Fruit fly (Drosophila melanogaster) whole organism, embryonic: ENCODE results near the gene CG42571.

Experiments
- Adf1 ChIP-seq: fragments of 200-800 bp; sonication (Bioruptor generic); IDR thresholded peaks from 2 replicates; pipeline ENCODE4 v1.3.6; 2022; ENCODE audit warnings: missing biosample characterization, missing genetic modification characterization
- CG10209 ChIP-seq: fragments of 200-800 bp; sonication (Bioruptor generic); optimal IDR thresholded peaks from 3 replicates; lab custom pipeline; 2017; ENCODE audit warnings: missing biosample characterization, mild to moderate bottlenecking, missing genetic modification characterization, missing genetic modification reagents
- CG11085 ChIP-seq: fragments of 200-800 bp; sonication (Bioruptor generic); IDR thresholded peaks from 2 replicates; pipeline ENCODE4 v1.3.6; 2022; ENCODE audit warnings: missing biosample characterization, missing genetic modification characterization
- CG1233 ChIP-seq: fragments of 200-800 bp; sonication (Bioruptor generic); optimal IDR thresholded peaks from 4 replicates; lab custom pipeline; 2018; ENCODE audit warnings: missing biosample characterization, mild to moderate bottlenecking, missing genetic modification characterization
- CG13424 ChIP-seq: fragments of 200-800 bp; sonication (Bioruptor generic); optimal IDR thresholded peaks from 2 replicates; lab custom pipeline; 2019; ENCODE audit warnings: missing biosample characterization, mild to moderate bottlenecking, missing genetic modification characterization, moderate library complexity
- CG14050 ChIP-seq: fragments of 200-800 bp; sonication (Bioruptor generic); IDR thresholded peaks from 3 replicates; pipeline ENCODE4 v1.3.6; 2022; ENCODE audit warnings: missing biosample characterization, missing genetic modification characterization
- CG14710 ChIP-seq: fragments of 200-800 bp; sonication (Bioruptor generic); optimal IDR thresholded peaks from 3 replicates; lab custom pipeline; 2019; ENCODE audit warnings: missing biosample characterization, mild to moderate bottlenecking, missing genetic modification characterization, moderate library complexity
- CG15011 ChIP-seq: fragments of 200-800 bp; sonication (Bioruptor generic); optimal IDR thresholded peaks from 3 replicates; lab custom pipeline; 2018; ENCODE audit warnings: missing biosample characterization, mild to moderate bottlenecking, missing genetic modification characterization
- CG17385 ChIP-seq: fragments of 200-800 bp; sonication (Bioruptor generic); optimal IDR thresholded peaks from 3 replicates; lab custom pipeline; 2018; ENCODE audit warnings: missing biosample characterization, mild to moderate bottlenecking, missing genetic modification characterization
- CG18262 ChIP-seq: fragments of 200-800 bp; optimal IDR thresholded peaks from 3 replicates; lab custom pipeline; 2019; ENCODE audit warnings: missing biosample characterization, mild to moderate bottlenecking, missing genetic modification characterization, moderate library complexity
- CG18476 ChIP-seq: fragments of 200-800 bp; sonication (Bioruptor generic); optimal IDR thresholded peaks from 2 replicates; lab custom pipeline; 2016; ENCODE audit warnings: missing biosample characterization, mild to moderate bottlenecking, missing genetic modification characterization
- CG18619 ChIP-seq: fragments of 200-800 bp; sonication (Bioruptor generic); optimal IDR thresholded peaks from 3 replicates; lab custom pipeline; 2017; ENCODE audit warnings: missing biosample characterization, mild to moderate bottlenecking, missing genetic modification characterization
- CG30403 ChIP-seq: fragments of 200-800 bp; sonication (Bioruptor generic); optimal IDR thresholded peaks from 3 replicates; lab custom pipeline; 2016; ENCODE audit warnings: missing biosample characterization, missing genetic modification characterization
- CG31441 ChIP-seq: fragments of 200-800 bp; sonication (Bioruptor generic); IDR thresholded peaks from 2 replicates; pipeline ENCODE4 v1.3.6; 2022; ENCODE audit warnings: missing biosample characterization, missing genetic modification characterization
- CG4424 ChIP-seq: fragments of 200-800 bp; sonication (Bioruptor generic); optimal IDR thresholded peaks from 3 replicates; lab custom pipeline; 2016; ENCODE audit warnings: missing biosample characterization, missing genetic modification characterization
- CG6254 ChIP-seq: fragments of 200-800 bp; sonication (Bioruptor generic); optimal IDR thresholded peaks from 3 replicates; lab custom pipeline; 2017; ENCODE audit warnings: mild to moderate bottlenecking, missing biosample characterization, missing genetic modification reagents, missing genetic modification characterization
- CG6765 ChIP-seq: fragments of 200-800 bp; sonication (Bioruptor generic); optimal IDR thresholded peaks from 3 replicates; lab custom pipeline; 2017; ENCODE audit warnings: missing biosample characterization, mild to moderate bottlenecking, missing genetic modification characterization
- CG7839 ChIP-seq: fragments of 200-800 bp; sonication (Bioruptor generic); optimal IDR thresholded peaks from 3 replicates; lab custom pipeline; 2018; ENCODE audit warnings: missing biosample characterization, mild to moderate bottlenecking, missing genetic modification characterization, moderate library complexity
- CG8478 ChIP-seq: fragments of >200 bp; optimal IDR thresholded peaks from 2 replicates; lab custom pipeline; 2018
- D ChIP-seq, 2 experiments: fragments of 200-800 bp in 1 of 2; fragments of >200 bp in 1 of 2; sonication (Bioruptor generic) in 1 of 2; optimal IDR thresholded peaks; 2 replicates in 1 of 2; 3 replicates in 1 of 2; lab custom pipeline; 2017; ENCODE audit warnings: mild to moderate bottlenecking in 1 of 2, missing biosample characterization in 1 of 2, missing genetic modification characterization in 1 of 2, missing genetic modification reagents in 1 of 2
- Dll ChIP-seq: fragments of 200-800 bp; sonication (Bioruptor generic); IDR thresholded peaks from 4 replicates; pipeline ENCODE4 v1.3.6; 2022; ENCODE audit warnings: missing biosample characterization, missing genetic modification characterization; ENCODE audit not compliant: partially characterized antibody
- Doc3 ChIP-seq: fragments of 200-800 bp; sonication (Bioruptor generic); IDR thresholded peaks from 3 replicates; pipeline ENCODE4 v1.3.6; 2022; ENCODE audit warnings: missing biosample characterization, missing genetic modification characterization; ENCODE audit not compliant: partially characterized antibody
- E2f1 ChIP-seq: fragments of 200-800 bp; sonication (Bioruptor generic); IDR thresholded peaks from 2 replicates; pipeline ENCODE4 v1.3.6; 2022; ENCODE audit warnings: missing biosample characterization, missing genetic modification characterization
- Eip74EF ChIP-seq, 2 experiments: fragments of 200-800 bp in 1 of 2; fragments of >200 bp in 1 of 2; sonication (Bioruptor generic) in 1 of 2; optimal IDR thresholded peaks; 2 replicates each; lab custom pipeline; 2017 to 2019; ENCODE audit warnings: missing biosample characterization in 2 of 2, missing genetic modification characterization in 2 of 2, mild to moderate bottlenecking in 1 of 2, moderate library complexity in 1 of 2
- Hr3 ChIP-seq: fragments of 200-800 bp; sonication (Bioruptor generic); optimal IDR thresholded peaks from 3 replicates; lab custom pipeline; 2016; ENCODE audit warnings: missing biosample characterization, missing genetic modification characterization
- Hr51 ChIP-seq, 2 experiments: fragments of 200-800 bp; sonication (Bioruptor generic); optimal IDR thresholded peaks; 2 replicates in 1 of 2; 3 replicates in 1 of 2; lab custom pipeline; 2016 to 2018; ENCODE audit warnings: missing biosample characterization in 2 of 2, missing genetic modification characterization in 2 of 2, mild to moderate bottlenecking in 1 of 2, moderate library complexity in 1 of 2
- Lhr ChIP-seq: fragments of 200-800 bp; sonication (Bioruptor generic); optimal IDR thresholded peaks from 3 replicates; lab custom pipeline; 2017; ENCODE audit warnings: mild to moderate bottlenecking, missing biosample characterization, missing genetic modification reagents, missing genetic modification characterization
- Med ChIP-seq: fragments of 200-800 bp; sonication (Bioruptor generic); peaks from one replicate; lab custom pipeline; 2016; ENCODE audit warnings: missing biosample characterization, missing genetic modification characterization, mild to moderate bottlenecking, inconsistent platforms, moderate library complexity
- Oli ChIP-seq: fragments of 200-800 bp; sonication (Bioruptor generic); optimal IDR thresholded peaks from 2 replicates; lab custom pipeline; 2018; ENCODE audit warnings: missing biosample characterization, mild to moderate bottlenecking, missing genetic modification characterization, moderate library complexity
- Sox102F ChIP-seq: fragments of 200-800 bp; sonication (Bioruptor generic); optimal IDR thresholded peaks from 2 replicates; lab custom pipeline; 2018; ENCODE audit warnings: missing biosample characterization, mild to moderate bottlenecking, missing genetic modification characterization, moderate library complexity
- Ssrp ChIP-seq: fragments of 200-800 bp; sonication (Bioruptor generic); optimal IDR thresholded peaks from 2 replicates; lab custom pipeline; 2018; ENCODE audit warnings: missing biosample characterization, mild to moderate bottlenecking, missing genetic modification characterization, moderate library complexity
- Stat92E ChIP-seq, 3 experiments: fragments of >200 bp in 2 of 3; fragments of 200-800 bp in 1 of 3; sonication (Bioruptor generic) in 1 of 3; optimal IDR thresholded peaks; 2 replicates each; lab custom pipeline; 2017 to 2019; ENCODE audit warnings: missing biosample characterization in 3 of 3, missing genetic modification characterization in 3 of 3, mild to moderate bottlenecking in 1 of 3, moderate library complexity in 1 of 3
- Usf ChIP-seq: fragments of 200-800 bp; sonication (Bioruptor generic); optimal IDR thresholded peaks from 2 replicates; lab custom pipeline; 2017; ENCODE audit warnings: missing genotype, missing biosample characterization, missing genetic modification characterization
- bcd ChIP-seq: fragments of 200-800 bp; sonication (Bioruptor generic); optimal IDR thresholded peaks from 2 replicates; lab custom pipeline; 2017; ENCODE audit warnings: missing biosample characterization, mild to moderate bottlenecking, missing genetic modification characterization
- dpn ChIP-seq, 2 experiments: fragments of 200-800 bp; sonication (Bioruptor generic); optimal IDR thresholded peaks; 3 replicates each; lab custom pipeline; 2016; ENCODE audit warnings: missing biosample characterization in 2 of 2, missing genetic modification characterization in 2 of 2
- ewg ChIP-seq: fragments of 200-800 bp; sonication (Bioruptor generic); optimal IDR thresholded peaks from 3 replicates; lab custom pipeline; 2017; ENCODE audit warnings: mild to moderate bottlenecking, missing biosample characterization, missing genetic modification reagents, missing genetic modification characterization
- gsb ChIP-seq: fragments of 200-800 bp; sonication (Bioruptor generic); IDR thresholded peaks from 2 replicates; pipeline ENCODE4 v1.3.6; 2022; ENCODE audit warnings: missing biosample characterization, missing genetic modification characterization
- gsb-n ChIP-seq: fragments of 200-800 bp; sonication (Bioruptor generic); optimal IDR thresholded peaks from 3 replicates; lab custom pipeline; 2018; ENCODE audit warnings: missing biosample characterization, mild to moderate bottlenecking, missing genetic modification characterization
- lola ChIP-seq, 3 experiments: fragments of >200 bp in 2 of 3; fragments of 200-800 bp in 1 of 3; sonication (Bioruptor generic) in 1 of 3; optimal IDR thresholded peaks; 2 replicates each; lab custom pipeline; 2017 to 2019; ENCODE audit warnings: missing biosample characterization in 3 of 3, missing genetic modification characterization in 3 of 3, mild to moderate bottlenecking in 1 of 3, moderate library complexity in 1 of 3
- nerfin-1 ChIP-seq: fragments of 200-800 bp; sonication (Bioruptor generic); optimal IDR thresholded peaks from 3 replicates; lab custom pipeline; 2019; ENCODE audit warnings: missing biosample characterization, mild to moderate bottlenecking, missing genetic modification characterization, moderate library complexity
- nerfin-2 ChIP-seq: fragments of 200-800 bp; sonication (Bioruptor generic); IDR thresholded peaks from 2 replicates; pipeline ENCODE4 v1.3.6; 2022; ENCODE audit warnings: missing biosample characterization, missing genetic modification characterization; ENCODE audit not compliant: partially characterized antibody
- nmo ChIP-seq: fragments of 200-800 bp; sonication (Bioruptor generic); optimal IDR thresholded peaks from 2 replicates; lab custom pipeline; 2018; ENCODE audit warnings: missing biosample characterization, mild to moderate bottlenecking, missing genetic modification characterization, moderate library complexity
- odd ChIP-seq: fragments of 200-800 bp; sonication (Bioruptor generic); optimal IDR thresholded peaks from 2 replicates; lab custom pipeline; 2017; ENCODE audit warnings: missing biosample characterization, mild to moderate bottlenecking, missing genetic modification characterization
- row ChIP-seq: fragments of 200-800 bp; sonication (Bioruptor generic); IDR thresholded peaks from 3 replicates; pipeline ENCODE4 v1.3.6; 2022; ENCODE audit warnings: missing biosample characterization, missing genetic modification characterization
- sc ChIP-seq, 3 experiments: fragments of >200 bp in 2 of 3; fragments of 200-800 bp in 1 of 3; sonication (Bioruptor generic) in 1 of 3; optimal IDR thresholded peaks; 2 replicates in 2 of 3; 3 replicates in 1 of 3; lab custom pipeline; 2017; ENCODE audit warnings: mild to moderate bottlenecking in 1 of 3, missing biosample characterization in 1 of 3, missing genetic modification characterization in 1 of 3, missing genetic modification reagents in 1 of 3
- zf30C ChIP-seq: fragments of 200-800 bp; sonication (Bioruptor generic); optimal IDR thresholded peaks from 3 replicates; lab custom pipeline; 2018; ENCODE audit warnings: missing biosample characterization, mild to moderate bottlenecking, missing genetic modification characterization

CG42571 gene

DNA sequence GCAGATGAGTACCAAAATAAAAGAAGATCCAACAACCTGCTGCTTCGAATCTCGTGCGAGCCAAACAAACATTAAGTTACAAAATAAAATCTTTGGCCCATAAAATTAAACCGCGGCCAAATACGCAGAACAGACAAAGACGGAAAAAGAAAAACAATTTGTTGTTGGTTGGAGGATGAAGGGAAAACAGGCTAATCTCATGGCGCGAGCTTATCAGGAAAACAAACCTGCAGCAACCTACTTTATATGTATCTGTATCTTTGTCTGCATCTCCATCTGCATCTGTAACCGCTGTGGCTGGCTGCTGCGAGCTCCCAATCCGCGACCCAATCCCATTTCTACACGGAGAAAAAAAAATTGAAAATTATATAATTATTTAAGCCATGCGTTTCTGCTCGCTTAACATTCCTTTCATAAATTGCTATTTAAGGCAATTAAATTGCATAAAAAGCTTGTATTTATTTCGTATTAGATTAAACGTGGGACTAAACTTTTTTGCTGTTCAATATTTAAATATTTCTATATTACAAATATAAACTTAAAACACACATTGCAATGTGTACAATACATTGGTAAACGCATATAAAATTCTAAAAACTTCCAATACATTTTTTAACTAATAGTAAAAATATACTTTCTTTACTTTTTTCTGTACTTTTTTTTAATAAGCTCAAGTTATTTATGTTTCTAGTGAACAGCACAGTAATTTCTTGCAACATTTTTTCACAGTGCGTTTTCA is 23.3 kb upstream of the CG42571 start (continued):
- peak; percentile 58 for TF ChIP-seq Oli (tag; lab: Kevin White, UChicago)
- no peak for TF ChIP-seq Lhr (GFP tag; lab: Kevin White, UChicago)
- TF ChIP-seq dpn (GFP tag; optimal IDR thresholded peaks at IDR 0.05; lab: Kevin White, UChicago): peak in 1 of 2 experiments; percentile 4
- TF ChIP-seq CG4424 (GFP tag; lab: Kevin White, UChicago): peak; percentile 66
- no peak for TF ChIP-seq Dll (GFP tag; lab: Robert Waterston, UW)
- peak; percentile 4 for TF ChIP-seq zf30C (GFP tag; lab: Kevin White, UChicago)
- no peak for TF ChIP-seq CG11085
- TF ChIP-seq D (optimal IDR thresholded peaks at IDR 0.05; lab: Kevin White, UChicago): no peak
- peak; percentile 56 for TF ChIP-seq D (GFP tag; optimal IDR thresholded peaks at IDR 0.05; lab: Kevin White, UChicago)
- peak; percentile 14 for TF ChIP-seq bcd (GFP tag; lab: Kevin White, UChicago)
- TF ChIP-seq nerfin-1: peak; percentile 2
- no peak for TF ChIP-seq CG8478
- TF ChIP-seq nerfin-2 (GFP tag; lab: Robert Waterston, UW): no peak
- peak; percentile 18 for TF ChIP-seq odd
- no peak for TF ChIP-seq Adf1 (GFP tag; lab: Robert Waterston, UW)
- peak; percentile 39 for TF ChIP-seq CG13424
- TF ChIP-seq Ssrp (tag; lab: Kevin White, UChicago): peak; percentile 69
- TF ChIP-seq CG7839 (tag; lab: Kevin White, UChicago): peak; percentile 38
- peak in 1 of 3 experiments; percentile 72 for TF ChIP-seq Stat92E (GFP tag; optimal IDR thresholded peaks at IDR 0.05; lab: Kevin White, UChicago)
- TF ChIP-seq CG18262: peak; percentile 81
- peak in 1 of 2 experiments; percentile 29 for TF ChIP-seq Eip74EF (GFP tag; optimal IDR thresholded peaks at IDR 0.05; lab: Kevin White, UChicago)
- no peak for TF ChIP-seq sc (optimal IDR thresholded peaks at IDR 0.05; lab: Kevin White, UChicago)
- TF ChIP-seq sc (GFP tag; optimal IDR thresholded peaks at IDR 0.05; lab: Kevin White, UChicago): peak; percentile 57
- TF ChIP-seq CG17385 (GFP tag; lab: Kevin White, UChicago): peak; percentile 8
- no peak for TF ChIP-seq CG15011 (GFP tag; lab: Kevin White, UChicago)
- no peak for TF ChIP-seq gsb (GFP tag; lab: Robert Waterston, UW)
- peak; percentile 40 for TF ChIP-seq CG10209 (GFP tag; lab: Kevin White, UChicago)
- TF ChIP-seq CG31441: peak; percentile 63
- TF ChIP-seq Hr51 (GFP tag; optimal IDR thresholded peaks at IDR 0.05; lab: Kevin White, UChicago): peak in 1 of 2 experiments; percentile 55
- peak; percentile 38 for TF ChIP-seq CG18619 (GFP tag; lab: Kevin White, UChicago)
- TF ChIP-seq CG1233 (GFP tag; lab: Kevin White, UChicago): no peak
- no peak for TF ChIP-seq E2f1
- no peak for TF ChIP-seq Doc3 (GFP tag; lab: Robert Waterston, UW)
- TF ChIP-seq CG14710 (tag; lab: Kevin White, UChicago): peak; percentile 72
- TF ChIP-seq nmo (GFP tag; lab: Kevin White, UChicago): peak; percentile 77
- no peak for TF ChIP-seq CG14050 (GFP tag; lab: Robert Waterston, UW)
- peak; percentile 42 for TF ChIP-seq Med (GFP tag; lab: Kevin White, UChicago)
- TF ChIP-seq CG18476: peak; percentile 31
- TF ChIP-seq CG6765 (GFP tag; lab: Kevin White, UChicago): no peak
- peak; percentile 13 for TF ChIP-seq gsb-n (tag; lab: Kevin White, UChicago)
- 0 out of 3 replicates have a peak, but pooled peaks have one; percentile 20 for TF ChIP-seq row
- TF ChIP-seq CG30403 (GFP tag; lab: Kevin White, UChicago): peak; percentile 47
- TF ChIP-seq lola (GFP tag; optimal IDR thresholded peaks at IDR 0.05; lab: Kevin White, UChicago): peak in 1 of 3 experiments; percentile 79
- TF ChIP-seq ewg (GFP tag; lab: Kevin White, UChicago): peak; percentile 19
- TF ChIP-seq Usf (GFP tag; lab: Kevin White, UChicago): peak; percentile 1
- TF ChIP-seq CG6254 (GFP tag; lab: Kevin White, UChicago): peak; percentile 32
- TF ChIP-seq Hr3 (GFP tag; lab: Kevin White, UChicago): peak; percentile 36
- TF ChIP-seq Sox102F (GFP tag; lab: Kevin White, UChicago): peak; percentile 60
